Worm (Caenorhabditis elegans) whole organism, L2 larva: Measurements from ENCODE around the gene pqn-36.

Source experiments
- C34F6.9 ChIP-seq: fragments of 150-350 bp; optimal IDR thresholded peaks from 2 replicates; lab custom pipeline; 2014; ENCODE audit warnings: missing biosample characterization, missing genetic modification characterization
- dmd-4 ChIP-seq: sonication (generic microtip); optimal IDR thresholded peaks from 2 replicates; lab custom pipeline; 2017; ENCODE audit warnings: missing biosample characterization, missing genetic modification characterization
- nhr-12 ChIP-seq: fragments of 150-350 bp; optimal IDR thresholded peaks from 2 replicates; lab custom pipeline; 2014; ENCODE audit warnings: missing biosample characterization, missing genetic modification characterization
- skn-1 ChIP-seq: sonication (generic microtip); optimal IDR thresholded peaks from 2 replicates; lab custom pipeline; 2017; ENCODE audit warnings: missing biosample characterization, missing genetic modification characterization
- unc-62 ChIP-seq: fragments of 150-350 bp; optimal IDR thresholded peaks from 2 replicates; lab custom pipeline; 2014; ENCODE audit warnings: missing biosample characterization, missing genetic modification reagents, missing genetic modification characterization

DNA sequence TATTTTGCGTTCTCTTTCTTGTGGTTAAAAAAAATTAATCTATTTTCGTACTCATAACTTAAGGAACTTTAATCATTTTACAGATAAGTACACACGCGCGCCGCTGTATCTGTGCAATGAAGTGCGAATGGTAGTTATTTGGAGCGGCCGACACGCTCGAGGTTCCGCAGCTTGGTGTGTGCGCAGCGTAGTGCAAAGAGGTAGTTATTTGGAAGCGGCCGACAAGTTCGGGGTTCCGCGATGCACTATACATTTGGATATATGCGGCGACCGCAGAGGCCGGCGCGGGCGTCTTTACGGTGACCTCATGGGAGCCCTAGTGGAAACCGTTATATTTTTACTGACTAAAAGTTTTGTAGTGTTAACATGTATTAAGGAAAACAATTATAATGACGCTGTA is 22.6 kb downstream of the pqn-36 start:
- TF ChIP-seq unc-62 = no peak
- TF ChIP-seq nhr-12 = no peak
- no peak for TF ChIP-seq C34F6.9 (tag; lab: Kevin White, UChicago)
- TF ChIP-seq skn-1 = no peak
- no peak for TF ChIP-seq dmd-4 (tag; lab: Kevin White, UChicago)
